Fruit fly (Drosophila melanogaster): ENCODE measurements around the gene Hsc70-3.
A peak's percentile ranks its signal among the peaks of the same experiment; 100 is the strongest.

The Hsc70-3 gene

dm6 chrX:11792415-11793328, 14.2 kb downstream of the Hsc70-3 start, which contains the start of gene CkIIbeta (continued):
- TF ChIP-seq CG8290 (GFP tag; optimal IDR thresholded peaks at IDR 0.05): peak; percentile 84
- TF ChIP-seq CG8290 (tag; optimal IDR thresholded peaks at IDR 0.05): peak in 1 of 2 experiments; percentile 83
- TF ChIP-seq nerfin-1 (tag; optimal IDR thresholded peaks at IDR 0.05): peak; percentile 53
- peak; percentile 39 for TF ChIP-seq Side (GFP tag; optimal IDR thresholded peaks at IDR 0.05)
- peak; percentile 5 for TF ChIP-seq Mad (GFP tag; optimal IDR thresholded peaks at IDR 0.05)
- TF ChIP-seq CG17186 (GFP tag; optimal IDR thresholded peaks at IDR 0.05): peak; percentile 90
- no peak for TF ChIP-seq CG2199 (GFP tag; IDR thresholded peaks at IDR 0.05)
- TF ChIP-seq CG4424 (GFP tag; optimal IDR thresholded peaks at IDR 0.05): peak; percentile 21
- TF ChIP-seq CG34376 (GFP tag; optimal IDR thresholded peaks at IDR 0.05): peak; percentile 18
- TF ChIP-seq ssp (GFP tag; IDR thresholded peaks at IDR 0.05): no peak
- no peak for TF ChIP-seq H2.0 (GFP tag; IDR thresholded peaks at IDR 0.05)
- no peak for TF ChIP-seq Oaz (GFP tag; IDR thresholded peaks at IDR 0.05)
- TF ChIP-seq CG6791 (GFP tag; IDR thresholded peaks at IDR 0.05; ENCODE audit: partially characterized antibody): peak; percentile 97
- TF ChIP-seq Bteb2 (GFP tag; optimal IDR thresholded peaks at IDR 0.05): no peak
- 0 out of 2 replicates have a peak, but pooled peaks have one; percentile 49 for TF ChIP-seq ranshi (GFP tag; IDR thresholded peaks at IDR 0.05)
- peak; percentile 12 for TF ChIP-seq en (GFP tag; optimal IDR thresholded peaks at IDR 0.05)
- peak; percentile 6 for TF ChIP-seq CG6765 (GFP tag; optimal IDR thresholded peaks at IDR 0.05)
- TF ChIP-seq Dll (GFP tag; IDR thresholded peaks at IDR 0.05; ENCODE audit: partially characterized antibody): peak; percentile 93
- peak; percentile 30; the same call in 1 of the 2 replicates for TF ChIP-seq crol (GFP tag; IDR thresholded peaks at IDR 0.05)
- TF ChIP-seq CG7839 (tag; optimal IDR thresholded peaks at IDR 0.05): peak; percentile 16
- peak; percentile 49 for TF ChIP-seq sd (tag; optimal IDR thresholded peaks at IDR 0.05)
- peak; percentile 52 for TF ChIP-seq trem (tag; optimal IDR thresholded peaks at IDR 0.05)
- peak; percentile 83 for TF ChIP-seq hbn (GFP tag; IDR thresholded peaks at IDR 0.05; ENCODE audit: partially characterized antibody)
- TF ChIP-seq kni (GFP tag; optimal IDR thresholded peaks at IDR 0.05): no peak
- no peak for TF ChIP-seq CG10147 (GFP tag; optimal IDR thresholded peaks at IDR 0.05)
- peak; percentile 94 for TF ChIP-seq vnd (GFP tag; IDR thresholded peaks at IDR 0.05; ENCODE audit: partially characterized antibody)
- TF ChIP-seq vvl (GFP tag; IDR thresholded peaks at IDR 0.05): peak; percentile 72
- TF ChIP-seq inv (GFP tag; IDR thresholded peaks at IDR 0.05; ENCODE audit: partially characterized antibody): peak; percentile 97
- TF ChIP-seq CG18011 (GFP tag; optimal IDR thresholded peaks at IDR 0.05): no peak
- TF ChIP-seq Spps (tag; optimal IDR thresholded peaks at IDR 0.05): peak; percentile 18
- no peak for TF ChIP-seq insv (GFP tag; optimal IDR thresholded peaks at IDR 0.05)
- TF ChIP-seq Ets97D (GFP tag; optimal IDR thresholded peaks at IDR 0.05): peak; percentile 85
- no peak for TF ChIP-seq CG6813 (GFP tag; optimal IDR thresholded peaks at IDR 0.05)
- no peak for TF ChIP-seq CG8281 (tag; optimal IDR thresholded peaks at IDR 0.05)
- peak; percentile 85; the same call in 2 of the 4 replicates for TF ChIP-seq chinmo (GFP tag; IDR thresholded peaks at IDR 0.05; ENCODE audit: partially characterized antibody)
- TF ChIP-seq CG14710 (tag; optimal IDR thresholded peaks at IDR 0.05): peak; percentile 93
- peak; percentile 44 for TF ChIP-seq CG3163 (GFP tag; optimal IDR thresholded peaks at IDR 0.05)
- TF ChIP-seq CG10654 (GFP tag; optimal IDR thresholded peaks at IDR 0.05): no peak
- peak; percentile 36; the same call in 1 of the 2 replicates for TF ChIP-seq E2f1 (GFP tag; IDR thresholded peaks at IDR 0.05)
- peak; percentile 92 for TF ChIP-seq Med (GFP tag)
- peak; percentile 4 for TF ChIP-seq CG2678 (tag; optimal IDR thresholded peaks at IDR 0.05)
- no peak for TF ChIP-seq CG10274 (GFP tag; optimal IDR thresholded peaks at IDR 0.05)
- TF ChIP-seq dm (GFP tag; optimal IDR thresholded peaks at IDR 0.05): peak; percentile 42
- peak; percentile 10 for TF ChIP-seq CG18476 (GFP tag; optimal IDR thresholded peaks at IDR 0.05)
- TF ChIP-seq CG2129 (GFP tag; IDR thresholded peaks at IDR 0.05; ENCODE audit: partially characterized antibody): peak; percentile 91
- peak; percentile 74 for TF ChIP-seq E2f2 (GFP tag; IDR thresholded peaks at IDR 0.05)
- TF ChIP-seq tin (GFP tag; optimal IDR thresholded peaks at IDR 0.05): peak; percentile 61
- TF ChIP-seq CG1603 (tag; optimal IDR thresholded peaks at IDR 0.05): peak; percentile 81
